Worm (Caenorhabditis elegans): ENCODE measurements around the gene C14C10.1.

Gene C14C10.1

ce11 chrV:12564902-12565301 lies 23.2 kb upstream of the C14C10.1 start:
- no peak for TF ChIP-seq med-1 (GFP tag; optimal IDR thresholded peaks at IDR 0.05; ENCODE audit: insufficient read depth)
- no peak for TF ChIP-seq cog-1 (tag; optimal IDR thresholded peaks at IDR 0.05)
- no peak for TF ChIP-seq klf-2 (GFP tag; conservative IDR thresholded peaks at IDR 0.05)
- TF ChIP-seq ztf-23 (GFP tag; IDR thresholded peaks at IDR 0.05) = no peak

ce11 chrV:12567312-12567711 lies 20.8 kb upstream of the C14C10.1 start:
- TF ChIP-seq med-1 (GFP tag; optimal IDR thresholded peaks at IDR 0.05; ENCODE audit: insufficient read depth) = no peak
- TF ChIP-seq tab-1 (GFP tag; IDR thresholded peaks at IDR 0.05) = no peak
- TF ChIP-seq ztf-23 (GFP tag; IDR thresholded peaks at IDR 0.05) = no peak
- no peak for TF ChIP-seq klf-2 (GFP tag; conservative IDR thresholded peaks at IDR 0.05)
- TF ChIP-seq T22C8.4 (GFP tag; IDR thresholded peaks at IDR 0.05) = no peak
- TF ChIP-seq ztf-29 (GFP tag; IDR thresholded peaks at IDR 0.05) = no peak
- TF ChIP-seq flt-1 (GFP tag; IDR thresholded peaks at IDR 0.05) = no peak
- TF ChIP-seq ref-1 (GFP tag; conservative IDR thresholded peaks at IDR 0.05) = no peak
- TF ChIP-seq cog-1 (tag; optimal IDR thresholded peaks at IDR 0.05) = no peak

ce11 chrV:12567850-12568249 lies 20.3 kb upstream of the C14C10.1 start, which contains the start of gene E02A10.4:
E02A10.4 (minus strand) TSS chrV:12567950.
- TF ChIP-seq ztf-23 (GFP tag; IDR thresholded peaks at IDR 0.05) (no peak), cog-1 (tag; optimal IDR thresholded peaks at IDR 0.05) (no peak), med-1 (GFP tag; optimal IDR thresholded peaks at IDR 0.05; ENCODE audit: insufficient read depth) (no peak), klf-2 (GFP tag; conservative IDR thresholded peaks at IDR 0.05) (no peak)

- TF ChIP-seq med-1 (GFP tag; optimal IDR thresholded peaks at IDR 0.05; ENCODE audit: insufficient read depth) = no peak
These were observed 17.9 kb upstream of the C14C10.1 start for ce11 chrV:12570271-12570670.

ce11 chrV:12575846-12576245 lies 12.3 kb upstream of the C14C10.1 start:
- no peak for TF ChIP-seq med-1 (GFP tag; optimal IDR thresholded peaks at IDR 0.05; ENCODE audit: insufficient read depth)
- TF ChIP-seq tab-1 (GFP tag; IDR thresholded peaks at IDR 0.05) = no peak

ce11 chrV:12576495-12576947 lies 11.6 kb upstream of the C14C10.1 start, which contains the start of gene grl-23:
grl-23 (minus strand) TSS chrV:12576897.
- TF ChIP-seq cog-1 (tag; optimal IDR thresholded peaks at IDR 0.05) = no peak
- no peak for TF ChIP-seq ztf-29 (GFP tag; IDR thresholded peaks at IDR 0.05)
- no peak for TF ChIP-seq ztf-23 (GFP tag; IDR thresholded peaks at IDR 0.05)

- TF ChIP-seq ztf-29 (GFP tag; IDR thresholded peaks at IDR 0.05) (no peak), med-1 (GFP tag; optimal IDR thresholded peaks at IDR 0.05; ENCODE audit: insufficient read depth) (no peak)
These were observed 8.8 kb upstream of the C14C10.1 start, which contains the start of gene E02A10.3 for ce11 chrV:12579299-12579698. E02A10.3 (plus strand) TSS chrV:12579599.

ce11 chrV:12583421-12583820 lies 4.7 kb upstream of the C14C10.1 start:
- TF ChIP-seq ref-1 (GFP tag; conservative IDR thresholded peaks at IDR 0.05) = no peak
- TF ChIP-seq cog-1 (tag; optimal IDR thresholded peaks at IDR 0.05) = no peak
- no peak for TF ChIP-seq tab-1 (GFP tag; IDR thresholded peaks at IDR 0.05)
- no peak for TF ChIP-seq flt-1 (GFP tag; IDR thresholded peaks at IDR 0.05)
- TF ChIP-seq klf-2 (GFP tag; conservative IDR thresholded peaks at IDR 0.05) = no peak
- TF ChIP-seq T22C8.4 (GFP tag; IDR thresholded peaks at IDR 0.05) = no peak
- no peak for TF ChIP-seq ztf-23 (GFP tag; IDR thresholded peaks at IDR 0.05)
- TF ChIP-seq ztf-29 (GFP tag; IDR thresholded peaks at IDR 0.05) = no peak
- TF ChIP-seq med-1 (GFP tag; optimal IDR thresholded peaks at IDR 0.05; ENCODE audit: insufficient read depth) = no peak

ce11 chrV:12584771-12585170 lies 3.4 kb upstream of the C14C10.1 start:
- TF ChIP-seq ztf-23 (GFP tag; IDR thresholded peaks at IDR 0.05) (no peak), med-1 (GFP tag; optimal IDR thresholded peaks at IDR 0.05; ENCODE audit: insufficient read depth) (no peak), ref-1 (GFP tag; conservative IDR thresholded peaks at IDR 0.05) (no peak), T22C8.4 (GFP tag; IDR thresholded peaks at IDR 0.05) (no peak), tab-1 (GFP tag; IDR thresholded peaks at IDR 0.05) (no peak), flt-1 (GFP tag; IDR thresholded peaks at IDR 0.05) (no peak), ztf-29 (GFP tag; IDR thresholded peaks at IDR 0.05) (no peak), klf-2 (GFP tag; conservative IDR thresholded peaks at IDR 0.05) (no peak), cog-1 (tag; optimal IDR thresholded peaks at IDR 0.05) (no peak)

ce11 chrV:12586793-12587192 lies 1.3 kb upstream of the C14C10.1 start:
- TF ChIP-seq ztf-23 (GFP tag; IDR thresholded peaks at IDR 0.05) (no peak), flt-1 (GFP tag; IDR thresholded peaks at IDR 0.05) (no peak), ztf-29 (GFP tag; IDR thresholded peaks at IDR 0.05) (no peak), cog-1 (tag; optimal IDR thresholded peaks at IDR 0.05) (no peak), med-1 (GFP tag; optimal IDR thresholded peaks at IDR 0.05; ENCODE audit: insufficient read depth) (no peak), ref-1 (GFP tag; conservative IDR thresholded peaks at IDR 0.05) (no peak), tab-1 (GFP tag; IDR thresholded peaks at IDR 0.05) (no peak), klf-2 (GFP tag; conservative IDR thresholded peaks at IDR 0.05) (no peak), T22C8.4 (GFP tag; IDR thresholded peaks at IDR 0.05) (no peak)

ce11 chrV:12590601-12591000 lies 2.5 kb downstream of the C14C10.1 start, which contains the start of gene ttr-43:
ttr-43 (minus strand) TSS chrV:12590701.
- TF ChIP-seq ztf-29 (GFP tag; IDR thresholded peaks at IDR 0.05) = no peak
- TF ChIP-seq T22C8.4 (GFP tag; IDR thresholded peaks at IDR 0.05) = no peak
- TF ChIP-seq med-1 (GFP tag; optimal IDR thresholded peaks at IDR 0.05; ENCODE audit: insufficient read depth) = no peak
- TF ChIP-seq klf-2 (GFP tag; conservative IDR thresholded peaks at IDR 0.05) = no peak

Data from whole organism, midembryonic.